Fruit fly (Drosophila melanogaster) whole organism, embryonic: ENCODE results near the gene MED18.

ENCODE experiments used
- BtbVII ChIP-seq: fragments of 200-800 bp; sonication (Bioruptor generic); optimal IDR thresholded peaks from 3 replicates; lab custom pipeline; 2017; ENCODE audit warnings: missing biosample characterization, mild to moderate bottlenecking, missing genetic modification characterization
- CG11398 ChIP-seq: fragments of 200-800 bp; sonication (Bioruptor generic); optimal IDR thresholded peaks from 2 replicates; lab custom pipeline; 2016; ENCODE audit warnings: missing biosample characterization, missing genetic modification characterization
- CG11456 ChIP-seq: fragments of 200-800 bp; sonication (Bioruptor generic); IDR thresholded peaks from 3 replicates; pipeline ENCODE4 v1.3.6; 2022; ENCODE audit warnings: missing biosample characterization, missing genetic modification characterization
- CG11504 ChIP-seq: fragments of 200-800 bp; sonication (Bioruptor generic); optimal IDR thresholded peaks from 3 replicates; lab custom pipeline; 2019; ENCODE audit warnings: missing biosample characterization, mild to moderate bottlenecking, missing genetic modification characterization, moderate library complexity
- CG12236 ChIP-seq: fragments of 200-800 bp; sonication (Bioruptor generic); optimal IDR thresholded peaks from 2 replicates; lab custom pipeline; 2016; ENCODE audit warnings: missing biosample characterization, missing genetic modification characterization
- CG12391 ChIP-seq: fragments of 200-800 bp; sonication (Bioruptor generic); optimal IDR thresholded peaks from 3 replicates; lab custom pipeline; 2018; ENCODE audit warnings: missing biosample characterization, mild to moderate bottlenecking, missing genetic modification characterization, moderate library complexity
- CG13296 ChIP-seq: fragments of 200-800 bp; sonication (Bioruptor generic); optimal IDR thresholded peaks from 3 replicates; lab custom pipeline; 2018; ENCODE audit warnings: missing biosample characterization, mild to moderate bottlenecking, missing genetic modification characterization
- CG15011 ChIP-seq: fragments of 200-800 bp; sonication (Bioruptor generic); optimal IDR thresholded peaks from 3 replicates; lab custom pipeline; 2018; ENCODE audit warnings: missing biosample characterization, mild to moderate bottlenecking, missing genetic modification characterization
- CG15269 ChIP-seq: fragments of 200-800 bp; sonication (Bioruptor generic); optimal IDR thresholded peaks from 2 replicates; lab custom pipeline; 2018; ENCODE audit warnings: missing biosample characterization, mild to moderate bottlenecking, missing genetic modification characterization, moderate library complexity
- CG1529 ChIP-seq: fragments of 200-800 bp; sonication (Bioruptor generic); optimal IDR thresholded peaks from 3 replicates; lab custom pipeline; 2018; ENCODE audit warnings: missing biosample characterization, missing genetic modification characterization
- CG1603 ChIP-seq: fragments of 200-800 bp; sonication (Bioruptor generic); optimal IDR thresholded peaks from 2 replicates; lab custom pipeline; 2019; ENCODE audit warnings: missing biosample characterization, mild to moderate bottlenecking, missing genetic modification characterization, moderate library complexity
- CG1832 ChIP-seq: fragments of 200-800 bp; sonication (Bioruptor generic); optimal IDR thresholded peaks from 2 replicates; lab custom pipeline; 2017; ENCODE audit warnings: missing biosample characterization, mild to moderate bottlenecking, missing genetic modification characterization, inconsistent platforms
- CG18476 ChIP-seq: fragments of 200-800 bp; sonication (Bioruptor generic); optimal IDR thresholded peaks from 2 replicates; lab custom pipeline; 2016; ENCODE audit warnings: missing biosample characterization, mild to moderate bottlenecking, missing genetic modification characterization
- CG2202 ChIP-seq: fragments of 200-800 bp; sonication (Bioruptor generic); optimal IDR thresholded peaks from 2 replicates; lab custom pipeline; 2018; ENCODE audit warnings: missing biosample characterization, mild to moderate bottlenecking, missing genetic modification characterization
- CG2712 ChIP-seq: fragments of 200-800 bp; optimal IDR thresholded peaks from 3 replicates; lab custom pipeline; 2019; ENCODE audit warnings: missing biosample characterization, mild to moderate bottlenecking, missing genetic modification characterization, moderate library complexity
- CG2889 ChIP-seq: fragments of 200-800 bp; sonication (Bioruptor generic); IDR thresholded peaks from 3 replicates; pipeline ENCODE4 v1.3.6; 2022; ENCODE audit warnings: missing biosample characterization, missing genetic modification characterization
- CG3163 ChIP-seq: fragments of 200-800 bp; sonication (Bioruptor generic); optimal IDR thresholded peaks from 3 replicates; lab custom pipeline; 2016; ENCODE audit warnings: missing biosample characterization, missing genetic modification characterization
- CG5953 ChIP-seq: fragments of 200-800 bp; sonication (Bioruptor generic); IDR thresholded peaks from 2 replicates; pipeline ENCODE4 v1.3.6; 2022; ENCODE audit warnings: missing biosample characterization, missing genetic modification characterization
- CG6654 ChIP-seq: fragments of 200-800 bp; sonication (Bioruptor generic); optimal IDR thresholded peaks from 2 replicates; lab custom pipeline; 2017; ENCODE audit warnings: missing biosample characterization, mild to moderate bottlenecking, missing genetic modification characterization
- CG6683 ChIP-seq: fragments of 200-800 bp; sonication (Bioruptor generic); optimal IDR thresholded peaks from 2 replicates; lab custom pipeline; 2017; ENCODE audit warnings: missing biosample characterization, mild to moderate bottlenecking, missing genetic modification characterization, missing genetic modification reagents
- CG7556 ChIP-seq: fragments of 200-800 bp; sonication (Bioruptor generic); optimal IDR thresholded peaks from 2 replicates; lab custom pipeline; 2017; ENCODE audit warnings: missing biosample characterization, mild to moderate bottlenecking, missing genetic modification characterization
- CG7745 ChIP-seq: fragments of 200-800 bp; sonication (Bioruptor generic); optimal IDR thresholded peaks from 2 replicates; lab custom pipeline; 2018; ENCODE audit warnings: missing biosample characterization, mild to moderate bottlenecking, missing genetic modification characterization, moderate library complexity
- CG8924 ChIP-seq: fragments of 200-800 bp; optimal IDR thresholded peaks from 3 replicates; lab custom pipeline; 2019; ENCODE audit warnings: missing biosample characterization, mild to moderate bottlenecking, missing genetic modification characterization, moderate library complexity
- Drgx ChIP-seq: fragments of 200-800 bp; sonication (Bioruptor generic); IDR thresholded peaks from 2 replicates; pipeline ENCODE4 v1.3.6; 2022; ENCODE audit warnings: missing biosample characterization, missing genetic modification characterization
- Fer1 ChIP-seq: fragments of 200-800 bp; sonication (Bioruptor generic); optimal IDR thresholded peaks from 2 replicates; lab custom pipeline; 2017; ENCODE audit warnings: missing biosample characterization, mild to moderate bottlenecking, missing genetic modification characterization
- HLH54F ChIP-seq: fragments of 200-800 bp; sonication (Bioruptor generic); optimal IDR thresholded peaks from 3 replicates; lab custom pipeline; 2016; ENCODE audit warnings: missing biosample characterization, missing genetic modification characterization
- Lpt ChIP-seq: fragments of >200 bp; optimal IDR thresholded peaks from 2 replicates; lab custom pipeline; 2018; ENCODE audit warnings: missing biosample characterization, missing genetic modification characterization
- MBD-R2 ChIP-seq: fragments of 200-800 bp; sonication (Bioruptor generic); IDR thresholded peaks from 2 replicates; pipeline ENCODE4 v1.3.6; 2022; ENCODE audit warnings: missing biosample characterization, missing genetic modification characterization
- Med ChIP-seq: fragments of 200-800 bp; sonication (Bioruptor generic); peaks from one replicate; lab custom pipeline; 2016; ENCODE audit warnings: missing biosample characterization, missing genetic modification characterization, mild to moderate bottlenecking, inconsistent platforms, moderate library complexity
- Sry-δ ChIP-seq: fragments of 200-800 bp; sonication (Bioruptor generic); optimal IDR thresholded peaks from 2 replicates; lab custom pipeline; 2016; ENCODE audit warnings: missing biosample characterization, missing genetic modification characterization
- Vsx1 ChIP-seq: fragments of 200-800 bp; sonication (Bioruptor generic); optimal IDR thresholded peaks from 2 replicates; lab custom pipeline; 2017; ENCODE audit warnings: missing biosample characterization, mild to moderate bottlenecking, missing genetic modification characterization, missing genetic modification reagents
- ara ChIP-seq: fragments of 200-800 bp; sonication (Bioruptor generic); IDR thresholded peaks from 2 replicates; pipeline ENCODE4 v1.3.6; 2022; ENCODE audit warnings: missing biosample characterization, missing genetic modification characterization
- ato ChIP-seq: fragments of 200-800 bp; sonication (Bioruptor generic); IDR thresholded peaks from 2 replicates; pipeline ENCODE4 v1.3.6; 2022; ENCODE audit warnings: missing biosample characterization, missing genetic modification characterization; ENCODE audit not compliant: partially characterized antibody
- btn ChIP-seq: fragments of 200-800 bp; sonication (Bioruptor generic); optimal IDR thresholded peaks from 2 replicates; lab custom pipeline; 2016; ENCODE audit warnings: missing biosample characterization, missing genetic modification characterization
- caup ChIP-seq: fragments of 200-800 bp; sonication (Bioruptor generic); optimal IDR thresholded peaks from 3 replicates; lab custom pipeline; 2017; ENCODE audit warnings: missing biosample characterization, mild to moderate bottlenecking, missing genetic modification characterization, moderate library complexity; ENCODE audit not compliant: severe bottlenecking
- chinmo ChIP-seq: fragments of 200-800 bp; sonication (Bioruptor generic); IDR thresholded peaks from 4 replicates; pipeline ENCODE4 v1.3.6; 2022; ENCODE audit warnings: missing biosample characterization, missing genetic modification characterization; ENCODE audit not compliant: partially characterized antibody
- ci ChIP-seq: fragments of 200-800 bp; sonication (Bioruptor generic); IDR thresholded peaks from 3 replicates; pipeline ENCODE4 v1.3.6; 2022; ENCODE audit warnings: missing biosample characterization, missing genetic modification characterization
- emc ChIP-seq: fragments of 200-800 bp; sonication (Bioruptor generic); optimal IDR thresholded peaks from 2 replicates; lab custom pipeline; 2016; ENCODE audit warnings: missing biosample characterization, missing genetic modification characterization
- eve ChIP-seq, 2 experiments: fragments of >200 bp; optimal IDR thresholded peaks; 2 replicates each; lab custom pipeline; 2017; ENCODE audit warnings: missing biosample characterization in 2 of 2, missing genetic modification characterization in 2 of 2
- ewg ChIP-seq: fragments of 200-800 bp; sonication (Bioruptor generic); optimal IDR thresholded peaks from 3 replicates; lab custom pipeline; 2017; ENCODE audit warnings: mild to moderate bottlenecking, missing biosample characterization, missing genetic modification reagents, missing genetic modification characterization
- fd102C ChIP-seq: fragments of 200-800 bp; sonication (Bioruptor generic); optimal IDR thresholded peaks from 2 replicates; lab custom pipeline; 2018; ENCODE audit warnings: missing biosample characterization, mild to moderate bottlenecking, missing genetic modification characterization, moderate library complexity
- insv ChIP-seq, 2 experiments: fragments of 200-800 bp; sonication (Bioruptor generic); optimal IDR thresholded peaks; 3 replicates each; lab custom pipeline; 2016 to 2018; ENCODE audit warnings: missing biosample characterization in 2 of 2, missing genetic modification characterization in 2 of 2
- nau ChIP-seq: fragments of 200-800 bp; sonication (Bioruptor generic); optimal IDR thresholded peaks from 3 replicates; lab custom pipeline; 2017; ENCODE audit warnings: missing biosample characterization, mild to moderate bottlenecking, missing genetic modification characterization, missing genetic modification reagents
- nom ChIP-seq: fragments of 200-800 bp; sonication (Bioruptor generic); optimal IDR thresholded peaks from 2 replicates; lab custom pipeline; 2017; ENCODE audit warnings: missing biosample characterization, missing genetic modification characterization, mild to moderate bottlenecking, moderate library complexity, missing genetic modification reagents
- rib ChIP-seq: fragments of 200-800 bp; sonication (Bioruptor generic); IDR thresholded peaks from 2 replicates; pipeline ENCODE4 v1.3.6; 2022; ENCODE audit warnings: missing biosample characterization, missing genetic modification characterization
- sens-2 ChIP-seq: fragments of 200-800 bp; sonication (Bioruptor generic); IDR thresholded peaks from 2 replicates; pipeline ENCODE4 v1.3.6; 2022; ENCODE audit warnings: missing biosample characterization, missing genetic modification characterization
- ssp ChIP-seq: fragments of 200-800 bp; sonication (Bioruptor generic); IDR thresholded peaks from 2 replicates; pipeline ENCODE4 v1.3.6; 2022; ENCODE audit warnings: missing biosample characterization, missing genetic modification characterization
- tap ChIP-seq: fragments of 200-800 bp; optimal IDR thresholded peaks from 3 replicates; lab custom pipeline; 2019; ENCODE audit warnings: missing biosample characterization, mild to moderate bottlenecking, missing genetic modification characterization, moderate library complexity
- tin ChIP-seq: fragments of 200-800 bp; sonication (Bioruptor generic); optimal IDR thresholded peaks from 3 replicates; lab custom pipeline; 2016; ENCODE audit warnings: missing biosample characterization, missing genetic modification characterization
- zen ChIP-seq: fragments of 200-800 bp; sonication (Bioruptor generic); optimal IDR thresholded peaks from 3 replicates; lab custom pipeline; 2018; ENCODE audit warnings: missing biosample characterization, mild to moderate bottlenecking, missing genetic modification characterization, moderate library complexity

MED18 gene

dm6 chrX:1849914-1850313 lies 15.8 kb upstream of the MED18 start (continued):
- TF ChIP-seq BtbVII (GFP tag; lab: Kevin White, UChicago) (peak; percentile 93), CG2712 (tag; lab: Kevin White, UChicago) (peak; percentile 85), CG8924 (tag; lab: Kevin White, UChicago) (peak; percentile 93), tin (peak; percentile 67), CG2202 (tag; lab: Kevin White, UChicago) (peak; percentile 45), nau (GFP tag; lab: Kevin White, UChicago) (peak; percentile 85), CG7745 (no peak), Vsx1 (GFP tag; lab: Kevin White, UChicago) (peak; percentile 81), CG5953 (no peak), emc (GFP tag; lab: Kevin White, UChicago) (peak; percentile 43), CG15269 (tag; lab: Kevin White, UChicago) (peak; percentile 91), caup (GFP tag; lab: Kevin White, UChicago) (peak; percentile 90), fd102C (GFP tag; lab: Kevin White, UChicago) (no peak), ato (GFP tag; lab: Robert Waterston, UW) (no peak), CG2889 (peak; percentile 60; the same call in 2 of the 3 replicates), ci (GFP tag; lab: Robert Waterston, UW) (peak; percentile 74; the same call in 2 of the 3 replicates), Med (GFP tag; lab: Kevin White, UChicago) (peak; percentile 98), chinmo (GFP tag; lab: Robert Waterston, UW) (no peak), insv (GFP tag; optimal IDR thresholded peaks at IDR 0.05; lab: Kevin White, UChicago) (peak in 1 of 2 experiments; percentile 38), CG11504 (tag; lab: Kevin White, UChicago) (peak; percentile 89), CG3163 (peak; percentile 29), CG1832 (GFP tag; lab: Kevin White, UChicago) (no peak), Fer1 (GFP tag; lab: Kevin White, UChicago) (peak; percentile 95), ssp (GFP tag; lab: Robert Waterston, UW) (peak; percentile 43), CG1603 (peak; percentile 80), tap (peak; percentile 80), Drgx (GFP tag; lab: Robert Waterston, UW) (no peak), nom (GFP tag; lab: Kevin White, UChicago) (no peak), ewg (GFP tag; lab: Kevin White, UChicago) (peak; percentile 58), CG15011 (GFP tag; lab: Kevin White, UChicago) (peak; percentile 82), rib (GFP tag; lab: Robert Waterston, UW) (peak; percentile 68), Sry-δ (peak; percentile 30), ara (GFP tag; lab: Robert Waterston, UW) (peak; percentile 56; the same call in 1 of the 2 replicates), CG7556 (peak; percentile 90), eve (GFP tag; optimal IDR thresholded peaks at IDR 0.05; lab: Kevin White, UChicago) (peak in 1 of 2 experiments; percentile 89), CG13296 (peak; percentile 93), HLH54F (peak; percentile 72), CG12236 (GFP tag; lab: Kevin White, UChicago) (peak; percentile 42), btn (no peak), CG18476 (GFP tag; lab: Kevin White, UChicago) (peak; percentile 82), zen (tag; lab: Kevin White, UChicago) (peak; percentile 69), CG6654 (GFP tag; lab: Kevin White, UChicago) (peak; percentile 45), sens-2 (GFP tag; lab: Robert Waterston, UW) (peak; percentile 58), CG6683 (peak; percentile 80), CG11456 (GFP tag; lab: Robert Waterston, UW) (peak; percentile 83), CG12391 (tag; lab: Kevin White, UChicago) (peak; percentile 89), CG1529 (GFP tag; lab: Kevin White, UChicago) (peak; percentile 54), CG11398 (peak; percentile 35), Lpt (GFP tag; lab: Kevin White, UChicago) (no peak), MBD-R2 (GFP tag; lab: Robert Waterston, UW) (peak; percentile 63)
